Worm (Caenorhabditis elegans) whole organism, L4 larva: ENCODE data around the gene mltn-11.

Source experiments
- F37D6.2 ChIP-seq: sonication (generic microtip); optimal IDR thresholded peaks from 2 replicates; lab custom pipeline; 2016; ENCODE audit warnings: mild to moderate bottlenecking, missing genetic modification characterization, missing compliant biosample characterization
- aha-1 ChIP-seq: fragments of 150-350 bp; peaks from one replicate; lab custom pipeline; 2014; ENCODE audit warnings: missing biosample characterization, missing genetic modification characterization
- daf-19 ChIP-seq: fragments of 200-800 bp; sonication (Bioruptor generic); conservative IDR thresholded peaks from 2 replicates; pipeline ENCODE4 v1.3.6; 2022; ENCODE audit warnings: missing genetic modification characterization, missing compliant biosample characterization
- hmg-1.1 ChIP-seq: fragments of 200-800 bp; sonication (Bioruptor generic); IDR thresholded peaks from 2 replicates; pipeline ENCODE4 v1.3.6; 2022; ENCODE audit warnings: missing genetic modification reagents, missing genetic modification characterization, missing compliant biosample characterization
- mdl-1 ChIP-seq, 2 experiments: fragments of 150-350 bp in 1 of 2; sonication (generic microtip) in 1 of 2; optimal IDR thresholded peaks; 2 replicates each; lab custom pipeline; 2014 to 2017; ENCODE audit warnings: missing biosample characterization in 2 of 2, missing genetic modification characterization in 2 of 2
- nhr-10 ChIP-seq: fragments of 150-350 bp; optimal IDR thresholded peaks from 2 replicates; lab custom pipeline; 2014; ENCODE audit warnings: missing biosample characterization, missing genetic modification characterization
- php-3 ChIP-seq: fragments of 200-800 bp; sonication (Bioruptor generic); IDR thresholded peaks from 2 replicates; pipeline ENCODE4 v1.3.6; 2022; ENCODE audit warnings: missing genetic modification reagents, missing genetic modification characterization, missing compliant biosample characterization
- tra-1 ChIP-seq: fragments of 200-800 bp; sonication (Bioruptor generic); IDR thresholded peaks from 2 replicates; pipeline ENCODE4 v1.3.6; 2022; ENCODE audit warnings: missing genetic modification reagents, missing genetic modification characterization, missing compliant biosample characterization
- unc-39 ChIP-seq: sonication (generic microtip); optimal IDR thresholded peaks from 2 replicates; lab custom pipeline; 2017; ENCODE audit warnings: missing biosample characterization, missing genetic modification characterization
- zip-2 ChIP-seq: fragments of 150-350 bp; optimal IDR thresholded peaks from 2 replicates; lab custom pipeline; 2014; ENCODE audit warnings: missing biosample characterization, missing genetic modification characterization

ce11 chrV:16606313-16606712 is 29.7 kb upstream of the mltn-11 start, which contains the start of gene Y32B12C.1:
- TF ChIP-seq zip-2, result no peak
- TF ChIP-seq mdl-1 (tag; optimal IDR thresholded peaks at IDR 0.05; lab: Kevin White, UChicago), result no peak
- TF ChIP-seq unc-39 (tag; lab: Kevin White, UChicago), result no peak
- no peak for TF ChIP-seq daf-19
- no peak for TF ChIP-seq aha-1 (tag; lab: Kevin White, UChicago)
- TF ChIP-seq php-3 (GFP tag; lab: Robert Waterston, UW), result no peak
- TF ChIP-seq hmg-1.1, result no peak
- TF ChIP-seq F37D6.2 (tag; lab: Kevin White, UChicago), result no peak
- TF ChIP-seq tra-1 (GFP tag; lab: Robert Waterston, UW), result no peak
- TF ChIP-seq nhr-10 (tag; lab: Kevin White, UChicago), result no peak
